Worm (Caenorhabditis elegans) whole organism, young adult: ENCODE measurements around the gene ndx-6.

ENCODE experiments used
- B0035.1 ChIP-seq: sonication (generic microtip); optimal IDR thresholded peaks from 2 replicates; lab custom pipeline; 2016; ENCODE audit warnings: missing genetic modification characterization, mild to moderate bottlenecking, missing compliant biosample characterization, missing genotype, missing genetic modification reagents
- B0261.1 ChIP-seq: sonication (generic microtip); optimal IDR thresholded peaks from 2 replicates; lab custom pipeline; 2016; ENCODE audit warnings: mild to moderate bottlenecking, missing genetic modification characterization, moderate library complexity, missing compliant biosample characterization
- B0336.3 ChIP-seq: fragments of 200-800 bp; sonication (Bioruptor generic); IDR thresholded peaks from 2 replicates; pipeline ENCODE4 v1.3.6; 2022; ENCODE audit warnings: missing genetic modification characterization, missing compliant biosample characterization
- F22D6.2 ChIP-seq: sonication (generic microtip); optimal IDR thresholded peaks from 2 replicates; lab custom pipeline; 2016; ENCODE audit warnings: mild to moderate bottlenecking, missing genetic modification characterization, missing compliant biosample characterization
- F23B12.7 ChIP-seq: sonication (generic microtip); optimal IDR thresholded peaks from 2 replicates; lab custom pipeline; 2017; ENCODE audit warnings: missing genetic modification characterization, mild to moderate bottlenecking, missing compliant biosample characterization, antibody characterized with exemption, moderate library complexity; ENCODE audit not compliant: insufficient read depth
- F33H1.4 ChIP-seq: fragments of 200-800 bp; sonication (Bioruptor generic); IDR thresholded peaks from 2 replicates; pipeline ENCODE4 v1.3.6; 2022; ENCODE audit warnings: missing genetic modification reagents, missing genetic modification characterization, missing compliant biosample characterization
- F49E8.2 ChIP-seq: sonication (generic microtip); optimal IDR thresholded peaks from 3 replicates; lab custom pipeline; 2017; ENCODE audit warnings: missing genetic modification characterization, mild to moderate bottlenecking, missing compliant biosample characterization, antibody characterized with exemption, moderate library complexity; ENCODE audit not compliant: insufficient read depth
- F55B11.4 ChIP-seq: sonication (generic microtip); optimal IDR thresholded peaks from 2 replicates; lab custom pipeline; 2016; ENCODE audit warnings: missing compliant biosample characterization, missing genetic modification characterization, borderline replicate concordance; ENCODE audit not compliant: insufficient read depth
- F57A8.1 ChIP-seq: fragments of 200-800 bp; sonication (Bioruptor generic); optimal IDR thresholded peaks from 2 replicates; lab custom pipeline; 2018; ENCODE audit warnings: mild to moderate bottlenecking, missing genetic modification characterization, moderate library complexity, missing compliant biosample characterization
- F57C9.4 ChIP-seq: sonication (generic microtip); optimal IDR thresholded peaks from 2 replicates; lab custom pipeline; 2017; ENCODE audit warnings: mild to moderate bottlenecking, missing genetic modification characterization, missing compliant biosample characterization
- T07F8.4 ChIP-seq: sonication (generic microtip); optimal IDR thresholded peaks from 2 replicates; lab custom pipeline; 2016; ENCODE audit warnings: mild to moderate bottlenecking, missing genetic modification characterization, moderate library complexity, missing compliant biosample characterization
- Y53G8AR.9 ChIP-seq: fragments of 200-800 bp; sonication (Bioruptor generic); conservative IDR thresholded peaks from 2 replicates; pipeline ENCODE4 v1.3.6; 2022; ENCODE audit warnings: missing genetic modification reagents, missing genetic modification characterization, missing compliant biosample characterization
- Y67H2A.10 ChIP-seq: fragments of 200-800 bp; sonication (Bioruptor generic); conservative IDR thresholded peaks from 2 replicates; pipeline ENCODE4 v1.3.6; 2022; ENCODE audit warnings: missing genetic modification reagents, missing genetic modification characterization, missing compliant biosample characterization
- Y79H2A.3 ChIP-seq: fragments of 200-800 bp; sonication (Bioruptor generic); conservative IDR thresholded peaks from 2 replicates; pipeline ENCODE4 v1.3.6; 2022; ENCODE audit warnings: missing genetic modification reagents, missing genetic modification characterization, missing compliant biosample characterization
- ama-1 ChIP-seq, 3 experiments: fragments of 150-350 bp in 1 of 3; sonication (generic microtip) in 2 of 3; optimal IDR thresholded peaks; 2 replicates each; lab custom pipeline; 2014 to 2018; ENCODE audit warnings: missing biosample characterization in 2 of 3, missing genetic modification characterization in 2 of 3, missing genetic modification reagents in 2 of 3
- atf-7 ChIP-seq: sonication (generic microtip); optimal IDR thresholded peaks from 2 replicates; lab custom pipeline; 2017; ENCODE audit warnings: mild to moderate bottlenecking, missing genetic modification characterization, missing compliant biosample characterization
- athp-1 ChIP-seq: sonication (generic microtip); optimal IDR thresholded peaks from 2 replicates; lab custom pipeline; 2017; ENCODE audit warnings: mild to moderate bottlenecking, missing genetic modification characterization, missing compliant biosample characterization
- attf-5 ChIP-seq: fragments of 200-800 bp; sonication (Bioruptor generic); optimal IDR thresholded peaks from 2 replicates; lab custom pipeline; 2018; ENCODE audit warnings: mild to moderate bottlenecking, missing genetic modification characterization, missing compliant biosample characterization
- bed-1 ChIP-seq: fragments of 200-800 bp; sonication (Bioruptor generic); IDR thresholded peaks from 2 replicates; pipeline ENCODE4 v1.3.6; 2022; ENCODE audit warnings: missing genetic modification reagents, missing genetic modification characterization, missing compliant biosample characterization
- cebp-1 ChIP-seq, 2 experiments: fragments of 200-800 bp in 1 of 2; sonication (Bioruptor generic) in 1 of 2; sonication (generic microtip) in 1 of 2; IDR thresholded peaks in 1 of 2; optimal IDR thresholded peaks in 1 of 2; 2 replicates each; pipeline versions ENCODE4 v1.3.6 to Lab custom; 2017 to 2022; ENCODE audit warnings: missing compliant biosample characterization in 2 of 2, missing genetic modification characterization in 2 of 2, mild to moderate bottlenecking in 1 of 2, missing genetic modification reagents in 1 of 2, moderate library complexity in 1 of 2
- ceh-91 ChIP-seq: fragments of 200-800 bp; sonication (Bioruptor generic); IDR thresholded peaks from 2 replicates; pipeline ENCODE4 v1.3.6; 2022; ENCODE audit warnings: missing genetic modification reagents, missing genetic modification characterization, missing compliant biosample characterization
- dpff-1 ChIP-seq: sonication (generic microtip); optimal IDR thresholded peaks from 2 replicates; lab custom pipeline; 2017; ENCODE audit warnings: mild to moderate bottlenecking, missing genetic modification characterization, missing compliant biosample characterization
- dpl-1 ChIP-seq: fragments of 150-350 bp; optimal IDR thresholded peaks from 2 replicates; lab custom pipeline; 2014; ENCODE audit warnings: missing biosample characterization, missing genetic modification reagents, missing genetic modification characterization
- egl-18 ChIP-seq: fragments of 200-800 bp; sonication (Bioruptor generic); IDR thresholded peaks from 2 replicates; pipeline ENCODE4 v1.3.6; 2022; ENCODE audit warnings: missing genetic modification reagents, missing genetic modification characterization, missing compliant biosample characterization
- ekl-4 ChIP-seq: fragments of 200-800 bp; sonication (Bioruptor generic); IDR thresholded peaks from 2 replicates; pipeline ENCODE4 v1.3.6; 2022; ENCODE audit warnings: missing genetic modification reagents, missing genetic modification characterization, missing compliant biosample characterization
- hsf-1 ChIP-seq: fragments of 200-800 bp; sonication (Bioruptor generic); IDR thresholded peaks from 2 replicates; pipeline ENCODE4 v1.3.6; 2022; ENCODE audit warnings: missing genetic modification reagents, missing genetic modification characterization, missing compliant biosample characterization
- let-526 ChIP-seq: fragments of 200-800 bp; sonication (Bioruptor generic); IDR thresholded peaks from 2 replicates; pipeline ENCODE4 v1.3.6; 2022; ENCODE audit warnings: missing genetic modification reagents, missing genetic modification characterization, missing compliant biosample characterization
- let-607 ChIP-seq, 2 experiments: fragments of 200-800 bp in 1 of 2; sonication (Bioruptor generic) in 1 of 2; sonication (generic microtip) in 1 of 2; optimal IDR thresholded peaks; 2 replicates each; lab custom pipeline; 2016 to 2018; ENCODE audit warnings: mild to moderate bottlenecking in 2 of 2, missing compliant biosample characterization in 2 of 2, missing genetic modification characterization in 2 of 2, moderate library complexity in 2 of 2, missing genotype in 1 of 2
- madf-3 ChIP-seq: fragments of 200-800 bp; sonication (Bioruptor generic); IDR thresholded peaks from 2 replicates; pipeline ENCODE4 v1.3.6; 2022; ENCODE audit warnings: missing genetic modification reagents, missing genetic modification characterization, missing compliant biosample characterization
- madf-8 ChIP-seq: fragments of 200-800 bp; sonication (Bioruptor generic); conservative IDR thresholded peaks from 2 replicates; pipeline ENCODE4 v1.3.6; 2022; ENCODE audit warnings: missing genetic modification reagents, missing genetic modification characterization, missing compliant biosample characterization
- mel-28 ChIP-seq: sonication (generic microtip); optimal IDR thresholded peaks from 2 replicates; lab custom pipeline; 2016; ENCODE audit warnings: borderline replicate concordance, mild to moderate bottlenecking, missing genetic modification characterization, missing compliant biosample characterization
- mes-4 ChIP-seq: sonication (generic microtip); optimal IDR thresholded peaks from 2 replicates; lab custom pipeline; 2016; ENCODE audit warnings: missing genotype, missing genetic modification characterization, missing compliant biosample characterization
- mxl-1 ChIP-seq: sonication (generic microtip); optimal IDR thresholded peaks from 2 replicates; lab custom pipeline; 2016; ENCODE audit warnings: missing genetic modification characterization, missing compliant biosample characterization
- nfya-2 ChIP-seq: fragments of 200-800 bp; sonication (Bioruptor generic); IDR thresholded peaks from 2 replicates; pipeline ENCODE4 v1.3.6; 2022; ENCODE audit warnings: missing genetic modification reagents, missing genetic modification characterization, missing compliant biosample characterization
- nfyb-1 ChIP-seq: fragments of 200-800 bp; sonication (Bioruptor generic); IDR thresholded peaks from 2 replicates; pipeline ENCODE4 v1.3.6; 2022; ENCODE audit warnings: missing genetic modification reagents, missing genetic modification characterization, missing compliant biosample characterization
- pbrm-1 ChIP-seq: fragments of 200-800 bp; sonication (Bioruptor generic); IDR thresholded peaks from 2 replicates; pipeline ENCODE4 v1.3.6; 2022; ENCODE audit warnings: missing genetic modification reagents, missing genetic modification characterization, missing compliant biosample characterization
- snpc-1.1 ChIP-seq: sonication (generic microtip); optimal IDR thresholded peaks from 2 replicates; lab custom pipeline; 2017; ENCODE audit warnings: missing genetic modification characterization, mild to moderate bottlenecking, missing compliant biosample characterization, antibody characterized with exemption, moderate library complexity, missing genotype, missing genetic modification reagents; ENCODE audit not compliant: insufficient read depth
- tlf-1 ChIP-seq: fragments of 200-800 bp; sonication (Bioruptor generic); optimal IDR thresholded peaks from 2 replicates; lab custom pipeline; 2018; ENCODE audit warnings: mild to moderate bottlenecking, missing genetic modification characterization, missing compliant biosample characterization
- unc-62 ChIP-seq: fragments of 150-350 bp; optimal IDR thresholded peaks from 2 replicates; lab custom pipeline; 2014; ENCODE audit warnings: missing biosample characterization, missing genetic modification reagents, missing genetic modification characterization
- zfh-2 ChIP-seq: fragments of 200-800 bp; sonication (Bioruptor generic); conservative IDR thresholded peaks from 2 replicates; pipeline ENCODE4 v1.3.6; 2022; ENCODE audit warnings: missing genetic modification reagents, missing genetic modification characterization, missing compliant biosample characterization
- ztf-18 ChIP-seq: sonication (generic microtip); optimal IDR thresholded peaks from 2 replicates; lab custom pipeline; 2016; ENCODE audit warnings: missing genotype, mild to moderate bottlenecking, missing genetic modification characterization, missing compliant biosample characterization
- ztf-22 ChIP-seq: fragments of 200-800 bp; sonication (Bioruptor generic); optimal IDR thresholded peaks from 2 replicates; lab custom pipeline; 2018; ENCODE audit warnings: mild to moderate bottlenecking, missing genetic modification characterization, moderate library complexity, missing compliant biosample characterization
- ztf-25 ChIP-seq: fragments of 200-800 bp; sonication (Bioruptor generic); IDR thresholded peaks from 2 replicates; pipeline ENCODE4 v1.3.6; 2022; ENCODE audit warnings: missing genetic modification reagents, missing genetic modification characterization, missing compliant biosample characterization
- ztf-26 ChIP-seq: sonication (generic microtip); optimal IDR thresholded peaks from 2 replicates; lab custom pipeline; 2017; ENCODE audit warnings: missing genetic modification characterization, missing compliant biosample characterization

ndx-6 gene

DNA sequence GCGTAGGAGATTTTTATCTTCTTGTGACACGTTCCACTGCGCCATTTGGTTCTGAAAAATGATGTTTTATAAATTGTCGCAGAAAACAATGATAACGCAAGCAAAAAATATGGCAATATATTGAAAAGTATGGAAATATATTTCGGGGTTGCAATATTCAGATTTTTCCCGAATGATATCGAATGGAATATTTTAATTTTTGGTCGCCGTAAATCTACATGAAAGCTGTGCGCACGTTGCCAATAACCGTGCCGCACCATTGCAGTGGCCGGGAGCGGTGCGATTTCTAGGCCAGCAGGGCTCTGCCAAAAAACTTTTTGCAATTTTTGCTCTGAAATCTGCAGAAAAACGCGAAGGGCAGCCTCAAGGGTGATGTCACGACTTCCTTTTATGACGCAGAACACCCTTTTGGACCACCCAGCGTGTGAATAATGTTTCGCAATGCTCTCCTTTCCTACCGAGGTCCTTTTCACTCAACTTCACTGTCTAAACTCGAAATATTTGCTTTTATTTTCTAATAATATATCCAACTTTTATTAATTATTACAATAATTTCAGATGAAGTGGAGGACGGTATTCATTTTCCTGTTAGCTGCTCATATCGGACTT is 31.4 kb downstream of the ndx-6 start, which contains the start of the genes F09E5.11 and bmy-1 (continued):
- TF ChIP-seq B0261.1 (tag; lab: Kevin White, UChicago), result peak; percentile 26
- peak; percentile 73 for TF ChIP-seq athp-1 (tag; lab: Kevin White, UChicago)
- TF ChIP-seq ztf-18, result peak; percentile 69
- no peak for TF ChIP-seq F55B11.4 (tag; lab: Kevin White, UChicago)
- TF ChIP-seq madf-3 (GFP tag; lab: Robert Waterston, UW), result peak; percentile 87; the same call in 1 of the 2 replicates
- TF ChIP-seq unc-62 (GFP tag; lab: Kevin White, UChicago), result no peak
- TF ChIP-seq mes-4, result no peak
- peak; percentile 7 for TF ChIP-seq ztf-26 (tag; lab: Kevin White, UChicago)
- TF ChIP-seq ekl-4 (GFP tag; lab: Robert Waterston, UW), result peak; percentile 76
- peak; percentile 84 for TF ChIP-seq pbrm-1 (GFP tag; lab: Robert Waterston, UW)
- peak; percentile 29 for TF ChIP-seq F23B12.7 (tag; lab: Kevin White, UChicago)
- TF ChIP-seq F57A8.1 (GFP tag; lab: Kevin White, UChicago), result no peak
- TF ChIP-seq mel-28, result no peak

DNA sequence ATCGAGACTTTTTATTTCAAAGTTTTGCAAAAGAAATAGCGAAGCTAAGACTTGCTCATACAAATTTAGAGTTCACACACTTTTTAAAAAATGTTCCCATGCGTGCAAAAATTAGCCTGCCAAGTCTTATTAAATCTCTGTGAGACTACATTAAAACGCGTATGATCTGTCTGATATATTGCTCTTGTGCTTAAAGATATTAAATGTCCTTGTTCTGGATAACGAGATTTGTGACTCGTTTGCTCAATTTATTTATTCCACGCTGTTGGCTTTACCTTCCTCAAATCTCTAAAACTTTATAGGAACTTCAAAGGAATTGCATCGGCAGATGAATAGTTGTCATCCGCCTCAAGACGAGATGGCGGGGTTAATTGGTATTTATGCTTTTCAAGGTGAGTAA is 34.3 kb downstream of the ndx-6 start, which contains the start of gene srg-69:
srg-69 (plus strand) TSS at position 301 of the 400 bp plus-strand sequence.
- TF ChIP-seq Y53G8AR.9 (GFP tag; lab: Robert Waterston, UW) (no peak), nfya-2 (GFP tag; lab: Robert Waterston, UW) (no peak), egl-18 (GFP tag; lab: Robert Waterston, UW) (no peak), atf-7 (no peak), B0035.1 (tag; lab: Kevin White, UChicago) (no peak), F57C9.4 (tag; lab: Kevin White, UChicago) (no peak), hsf-1 (GFP tag; lab: Robert Waterston, UW) (no peak), T07F8.4 (tag; lab: Kevin White, UChicago) (no peak), F49E8.2 (tag; lab: Kevin White, UChicago) (no peak), madf-8 (GFP tag; lab: Robert Waterston, UW) (no peak), Y79H2A.3 (GFP tag; lab: Robert Waterston, UW) (no peak), ztf-25 (GFP tag; lab: Robert Waterston, UW) (no peak), tlf-1 (GFP tag; lab: Kevin White, UChicago) (no peak), let-607 (tag; optimal IDR thresholded peaks at IDR 0.05; lab: Kevin White, UChicago) (no peak), nfyb-1 (no peak)

DNA sequence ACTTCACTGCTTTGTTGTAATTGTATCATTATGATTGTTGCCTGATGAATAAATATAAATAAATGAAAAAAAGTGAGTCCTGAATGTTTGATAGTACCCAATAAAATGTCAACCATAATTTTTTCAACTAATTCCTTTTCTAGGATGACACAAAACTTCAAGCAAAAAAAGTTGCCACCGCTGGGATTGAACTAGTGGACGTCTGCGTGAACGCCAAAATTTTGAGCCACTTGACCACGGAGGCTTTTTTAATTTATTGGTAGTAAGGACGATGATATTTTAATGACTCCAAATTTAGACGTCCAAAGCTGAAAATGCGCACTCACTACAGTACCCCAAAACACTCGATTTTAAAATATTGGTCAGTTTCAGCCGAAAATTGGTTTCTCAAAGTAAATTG is 36.0 kb downstream of the ndx-6 start:
- TF ChIP-seq dpff-1 (tag; lab: Kevin White, UChicago) (peak; percentile 84), mxl-1 (tag; lab: Kevin White, UChicago) (peak; percentile 38), F33H1.4 (GFP tag; lab: Robert Waterston, UW) (no peak), hsf-1 (GFP tag; lab: Robert Waterston, UW) (peak; percentile 64), zfh-2 (GFP tag; lab: Robert Waterston, UW) (no peak), snpc-1.1 (tag; lab: Kevin White, UChicago) (peak; percentile 43), ama-1 (optimal IDR thresholded peaks at IDR 0.05; lab: Kevin White, UChicago) (no peak), ama-1 (GFP tag; optimal IDR thresholded peaks at IDR 0.05; lab: Kevin White, UChicago) (peak; percentile 48 to 64), bed-1 (no peak), B0336.3 (GFP tag; lab: Robert Waterston, UW) (peak; percentile 93), dpl-1 (GFP tag; lab: Kevin White, UChicago) (no peak), F55B11.4 (tag; lab: Kevin White, UChicago) (no peak), ceh-91 (GFP tag; lab: Robert Waterston, UW) (no peak), attf-5 (GFP tag; lab: Kevin White, UChicago) (peak; percentile 65), ztf-26 (tag; lab: Kevin White, UChicago) (peak; percentile 61), let-526 (GFP tag; lab: Robert Waterston, UW) (no peak), ztf-22 (GFP tag; lab: Kevin White, UChicago) (no peak), Y67H2A.10 (no peak), F22D6.2 (tag; lab: Kevin White, UChicago) (peak; percentile 40), cebp-1 (GFP tag; IDR thresholded peaks at IDR 0.05; lab: Robert Waterston, UW) (peak; percentile 39; the same call in 1 of the 2 replicates), cebp-1 (tag; optimal IDR thresholded peaks at IDR 0.05; lab: Kevin White, UChicago) (peak; percentile 66)
